Worm (Caenorhabditis elegans) whole organism, late embryonic: ENCODE measurements around the gene C36E6.2.

Experiments used
- ceh-24 ChIP-seq: sonication (generic microtip); optimal IDR thresholded peaks from 2 replicates; lab custom pipeline; 2016; ENCODE audit warnings: mild to moderate bottlenecking, missing genetic modification characterization, missing compliant biosample characterization
- ceh-6 ChIP-seq: fragments of 200-800 bp; sonication (Bioruptor generic); optimal IDR thresholded peaks from 2 replicates; lab custom pipeline; 2018; ENCODE audit warnings: mild to moderate bottlenecking, missing genetic modification characterization, missing compliant biosample characterization
- elt-2 ChIP-seq: sonication (generic microtip); optimal IDR thresholded peaks from 2 replicates; lab custom pipeline; 2016; ENCODE audit warnings: missing genetic modification reagents, missing genetic modification characterization, missing compliant biosample characterization
- lin-11 ChIP-seq: fragments of 200-800 bp; sonication (Bioruptor generic); optimal IDR thresholded peaks from 2 replicates; lab custom pipeline; 2018; ENCODE audit warnings: mild to moderate bottlenecking, missing genetic modification characterization, missing compliant biosample characterization
- pqm-1 ChIP-seq: sonication (generic microtip); optimal IDR thresholded peaks from 2 replicates; lab custom pipeline; 2016; ENCODE audit warnings: missing genetic modification characterization, missing compliant biosample characterization

- TF ChIP-seq lin-11 (tag; lab: Kevin White, UChicago) (no peak), elt-2 (tag; lab: Kevin White, UChicago) (no peak), pqm-1 (tag; lab: Kevin White, UChicago) (no peak), ceh-24 (tag; lab: Kevin White, UChicago) (no peak), ceh-6 (GFP tag; lab: Kevin White, UChicago) (no peak)
Measured at ce11 chrX:17502246-17502645, 50.8 kb downstream of the C36E6.2 start.
